Fruit fly (Drosophila melanogaster) whole organism, embryonic: ENCODE data around the gene Ir87a.

Experiments
- BtbVII ChIP-seq: fragments of 200-800 bp; sonication (Bioruptor generic); optimal IDR thresholded peaks from 3 replicates; lab custom pipeline; 2017; ENCODE audit warnings: missing biosample characterization, mild to moderate bottlenecking, missing genetic modification characterization
- CG10274 ChIP-seq: fragments of 200-800 bp; sonication (Bioruptor generic); optimal IDR thresholded peaks from 3 replicates; lab custom pipeline; 2017; ENCODE audit warnings: missing biosample characterization, mild to moderate bottlenecking, missing genetic modification characterization
- CG11504 ChIP-seq: fragments of 200-800 bp; sonication (Bioruptor generic); optimal IDR thresholded peaks from 3 replicates; lab custom pipeline; 2019; ENCODE audit warnings: missing biosample characterization, mild to moderate bottlenecking, missing genetic modification characterization, moderate library complexity
- CG13894 ChIP-seq: fragments of 200-800 bp; sonication (Bioruptor generic); optimal IDR thresholded peaks from 3 replicates; lab custom pipeline; 2018; ENCODE audit warnings: missing biosample characterization, mild to moderate bottlenecking, missing genetic modification characterization, moderate library complexity
- CG15269 ChIP-seq: fragments of 200-800 bp; sonication (Bioruptor generic); optimal IDR thresholded peaks from 2 replicates; lab custom pipeline; 2018; ENCODE audit warnings: missing biosample characterization, mild to moderate bottlenecking, missing genetic modification characterization, moderate library complexity
- CG15601 ChIP-seq: fragments of 200-800 bp; sonication (Bioruptor generic); optimal IDR thresholded peaks from 3 replicates; lab custom pipeline; 2019; ENCODE audit warnings: missing biosample characterization, mild to moderate bottlenecking, missing genetic modification characterization, moderate library complexity
- CG15696 ChIP-seq: fragments of 200-800 bp; sonication (Bioruptor generic); optimal IDR thresholded peaks from 2 replicates; lab custom pipeline; 2019; ENCODE audit warnings: missing biosample characterization, mild to moderate bottlenecking, missing genetic modification characterization, moderate library complexity
- CG16863 ChIP-seq: fragments of 200-800 bp; sonication (Bioruptor generic); optimal IDR thresholded peaks from 3 replicates; lab custom pipeline; 2016; ENCODE audit warnings: missing biosample characterization, missing genetic modification characterization
- CG17612 ChIP-seq: fragments of 200-800 bp; sonication (Bioruptor generic); IDR thresholded peaks from 2 replicates; pipeline ENCODE4 v1.3.6; 2022; ENCODE audit warnings: missing biosample characterization, missing genetic modification characterization
- CG17829 ChIP-seq: fragments of 200-800 bp; optimal IDR thresholded peaks from 2 replicates; lab custom pipeline; 2019; ENCODE audit warnings: missing biosample characterization, mild to moderate bottlenecking, missing genetic modification characterization, moderate library complexity
- CG18599 ChIP-seq: fragments of 200-800 bp; sonication (Bioruptor generic); optimal IDR thresholded peaks from 3 replicates; lab custom pipeline; 2017; ENCODE audit warnings: missing biosample characterization, missing genetic modification characterization, mild to moderate bottlenecking, moderate library complexity, missing genetic modification reagents
- CG2116 ChIP-seq: fragments of 200-800 bp; sonication (Bioruptor generic); optimal IDR thresholded peaks from 3 replicates; lab custom pipeline; 2018; ENCODE audit warnings: missing biosample characterization, mild to moderate bottlenecking, missing genetic modification characterization
- CG2202 ChIP-seq: fragments of 200-800 bp; sonication (Bioruptor generic); optimal IDR thresholded peaks from 2 replicates; lab custom pipeline; 2018; ENCODE audit warnings: missing biosample characterization, mild to moderate bottlenecking, missing genetic modification characterization
- CG32532 ChIP-seq: fragments of 200-800 bp; sonication (Bioruptor generic); IDR thresholded peaks from 2 replicates; pipeline ENCODE4 v1.3.6; 2022; ENCODE audit warnings: missing biosample characterization, missing genetic modification characterization
- CG34376 ChIP-seq: fragments of 200-800 bp; sonication (Bioruptor generic); optimal IDR thresholded peaks from 2 replicates; lab custom pipeline; 2018; ENCODE audit warnings: missing biosample characterization, mild to moderate bottlenecking, missing genetic modification characterization
- CG34422 ChIP-seq: fragments of 200-800 bp; sonication (Bioruptor generic); IDR thresholded peaks from 3 replicates; pipeline ENCODE4 v1.3.6; 2022; ENCODE audit warnings: missing biosample characterization, missing genetic modification characterization
- CG4360 ChIP-seq: fragments of 200-800 bp; sonication (Bioruptor generic); IDR thresholded peaks from 2 replicates; pipeline ENCODE4 v1.3.6; 2022; ENCODE audit warnings: missing biosample characterization, missing genetic modification characterization
- CG4854 ChIP-seq: fragments of 200-800 bp; sonication (Bioruptor generic); optimal IDR thresholded peaks from 2 replicates; lab custom pipeline; 2016; ENCODE audit warnings: missing biosample characterization, missing genetic modification characterization, inconsistent platforms
- CG6254 ChIP-seq: fragments of 200-800 bp; sonication (Bioruptor generic); optimal IDR thresholded peaks from 3 replicates; lab custom pipeline; 2017; ENCODE audit warnings: mild to moderate bottlenecking, missing biosample characterization, missing genetic modification reagents, missing genetic modification characterization
- CG8924 ChIP-seq: fragments of 200-800 bp; optimal IDR thresholded peaks from 3 replicates; lab custom pipeline; 2019; ENCODE audit warnings: missing biosample characterization, mild to moderate bottlenecking, missing genetic modification characterization, moderate library complexity
- D19A ChIP-seq: fragments of 200-800 bp; optimal IDR thresholded peaks from 3 replicates; lab custom pipeline; 2019; ENCODE audit warnings: missing biosample characterization, mild to moderate bottlenecking, missing genetic modification characterization, moderate library complexity
- Dip2 ChIP-seq: fragments of 200-800 bp; sonication (Bioruptor generic); IDR thresholded peaks from 2 replicates; pipeline ENCODE4 v1.3.6; 2022; ENCODE audit warnings: missing biosample characterization, missing genetic modification characterization
- Doc2 ChIP-seq: fragments of 200-800 bp; sonication (Bioruptor generic); IDR thresholded peaks from 2 replicates; pipeline ENCODE4 v1.3.6; 2022; ENCODE audit warnings: missing biosample characterization, missing genetic modification characterization
- Ets65A ChIP-seq: fragments of 200-800 bp; sonication (Bioruptor generic); peaks from one replicate; lab custom pipeline; 2016; ENCODE audit warnings: missing biosample characterization, missing genetic modification characterization
- Hr3 ChIP-seq: fragments of 200-800 bp; sonication (Bioruptor generic); optimal IDR thresholded peaks from 3 replicates; lab custom pipeline; 2016; ENCODE audit warnings: missing biosample characterization, missing genetic modification characterization
- Mrtf ChIP-seq: fragments of 200-800 bp; sonication (Bioruptor generic); IDR thresholded peaks from 3 replicates; pipeline ENCODE4 v1.3.6; 2022; ENCODE audit warnings: missing biosample characterization, missing genetic modification characterization
- NfI ChIP-seq: fragments of 200-800 bp; sonication (Bioruptor generic); optimal IDR thresholded peaks from 3 replicates; lab custom pipeline; 2018; ENCODE audit warnings: missing biosample characterization, mild to moderate bottlenecking, missing genetic modification characterization, moderate library complexity
- Optix ChIP-seq: fragments of 200-800 bp; sonication (Bioruptor generic); IDR thresholded peaks from 3 replicates; pipeline ENCODE4 v1.3.6; 2022; ENCODE audit warnings: missing biosample characterization, missing genetic modification characterization
- Sox100B ChIP-seq: fragments of 200-800 bp; sonication (Bioruptor generic); optimal IDR thresholded peaks from 3 replicates; lab custom pipeline; 2018; ENCODE audit warnings: missing biosample characterization, mild to moderate bottlenecking, missing genetic modification characterization
- Spps ChIP-seq: fragments of 200-800 bp; sonication (Bioruptor generic); optimal IDR thresholded peaks from 2 replicates; lab custom pipeline; 2018; ENCODE audit warnings: missing biosample characterization, mild to moderate bottlenecking, missing genetic modification characterization
- bcd ChIP-seq: fragments of 200-800 bp; sonication (Bioruptor generic); optimal IDR thresholded peaks from 2 replicates; lab custom pipeline; 2017; ENCODE audit warnings: missing biosample characterization, mild to moderate bottlenecking, missing genetic modification characterization
- crol ChIP-seq: fragments of 200-800 bp; sonication (Bioruptor generic); IDR thresholded peaks from 2 replicates; pipeline ENCODE4 v1.3.6; 2022; ENCODE audit warnings: missing biosample characterization, missing genetic modification characterization
- da ChIP-seq: fragments of 200-800 bp; sonication (Bioruptor generic); optimal IDR thresholded peaks from 2 replicates; lab custom pipeline; 2016; ENCODE audit warnings: missing biosample characterization, missing genetic modification characterization
- fd102C ChIP-seq: fragments of 200-800 bp; sonication (Bioruptor generic); optimal IDR thresholded peaks from 2 replicates; lab custom pipeline; 2018; ENCODE audit warnings: missing biosample characterization, mild to moderate bottlenecking, missing genetic modification characterization, moderate library complexity
- fu2 ChIP-seq: fragments of 200-800 bp; sonication (Bioruptor generic); optimal IDR thresholded peaks from 2 replicates; lab custom pipeline; 2016; ENCODE audit warnings: missing biosample characterization, missing genetic modification characterization
- gem ChIP-seq: fragments of 200-800 bp; sonication (Bioruptor generic); optimal IDR thresholded peaks from 2 replicates; lab custom pipeline; 2019; ENCODE audit warnings: missing biosample characterization, mild to moderate bottlenecking, missing genetic modification characterization, moderate library complexity
- insv ChIP-seq, 2 experiments: fragments of 200-800 bp; sonication (Bioruptor generic); optimal IDR thresholded peaks; 3 replicates each; lab custom pipeline; 2016 to 2018; ENCODE audit warnings: missing biosample characterization in 2 of 2, missing genetic modification characterization in 2 of 2
- jing ChIP-seq: fragments of 200-800 bp; sonication (Bioruptor generic); optimal IDR thresholded peaks from 2 replicates; lab custom pipeline; 2018; ENCODE audit warnings: missing biosample characterization, mild to moderate bottlenecking, missing genetic modification characterization
- lab ChIP-seq: fragments of 200-800 bp; sonication (Bioruptor generic); optimal IDR thresholded peaks from 3 replicates; lab custom pipeline; 2017; ENCODE audit warnings: missing biosample characterization, missing genetic modification characterization, mild to moderate bottlenecking, moderate library complexity, missing genetic modification reagents
- stwl ChIP-seq: fragments of 200-800 bp; sonication (Bioruptor generic); optimal IDR thresholded peaks from 3 replicates; lab custom pipeline; 2018; ENCODE audit warnings: missing biosample characterization, mild to moderate bottlenecking, missing genetic modification characterization, moderate library complexity
- unc-4 ChIP-seq: fragments of 200-800 bp; sonication (Bioruptor generic); IDR thresholded peaks from 2 replicates; pipeline ENCODE4 v1.3.6; 2022; ENCODE audit warnings: missing biosample characterization, missing genetic modification characterization; ENCODE audit not compliant: partially characterized antibody
- z ChIP-seq: fragments of 200-800 bp; sonication (Bioruptor generic); IDR thresholded peaks from 3 replicates; pipeline ENCODE4 v1.3.6; 2022; ENCODE audit warnings: missing biosample characterization, missing genetic modification characterization

Ir87a gene

DNA sequence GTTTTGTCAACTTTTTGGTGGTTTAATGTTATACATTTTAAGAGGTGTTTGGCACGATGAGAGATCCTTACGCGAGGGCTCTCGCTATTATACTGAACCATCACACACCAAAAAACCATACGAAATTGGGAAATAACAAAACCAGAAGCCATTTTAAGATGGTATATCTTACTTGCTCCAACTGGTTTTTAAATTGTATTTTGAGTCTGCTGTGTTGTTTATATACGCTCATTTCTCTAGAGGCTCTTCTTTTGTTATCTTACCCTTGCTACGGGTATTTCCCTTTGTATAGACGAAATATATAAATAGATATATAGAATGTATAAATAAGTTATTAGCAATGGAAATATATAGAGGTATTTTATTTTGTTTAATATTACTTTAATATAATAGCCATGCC, 13.2 kb upstream of the Ir87a start, which contains the start of gene yellow-e2:
Gene yellow-e2 (minus strand): TSS at position 101 of the 400 bp plus-strand sequence.
- TF ChIP-seq CG16863 (GFP tag; lab: Kevin White, UChicago) (no peak), gem (peak; percentile 29), jing (GFP tag; lab: Kevin White, UChicago) (no peak), CG15601 (tag; lab: Kevin White, UChicago) (no peak), CG10274 (GFP tag; lab: Kevin White, UChicago) (no peak), CG8924 (peak; percentile 27), CG2202 (tag; lab: Kevin White, UChicago) (no peak), D19A (tag; lab: Kevin White, UChicago) (peak; percentile 77), insv (GFP tag; optimal IDR thresholded peaks at IDR 0.05; lab: Kevin White, UChicago) (peak in 1 of 2 experiments; percentile 25), CG15269 (peak; percentile 23), CG11504 (peak; percentile 3), BtbVII (GFP tag; lab: Kevin White, UChicago) (no peak), Hr3 (no peak)

DNA sequence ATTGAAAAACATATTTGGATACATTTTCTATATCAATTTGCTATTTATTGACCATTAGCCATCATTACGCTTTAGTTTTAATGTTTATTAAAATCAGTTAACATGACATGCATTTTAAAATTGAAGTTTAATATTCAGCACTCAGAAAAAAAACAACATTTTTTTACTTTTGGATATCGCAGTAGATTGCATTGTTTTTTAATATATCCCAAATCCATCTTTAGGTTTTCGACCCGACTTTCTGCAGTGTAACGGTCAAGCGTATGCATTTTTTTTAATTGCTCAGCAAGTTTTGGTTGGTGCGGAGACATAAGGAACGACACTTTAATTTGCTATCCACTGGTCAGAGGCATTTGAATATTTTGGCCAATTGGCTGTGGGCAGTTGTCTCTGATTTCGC, 7.4 kb upstream of the Ir87a start:
- TF ChIP-seq fd102C (no peak), z (GFP tag; lab: Robert Waterston, UW) (no peak), NfI (GFP tag; lab: Kevin White, UChicago) (no peak), da (GFP tag; lab: Kevin White, UChicago) (no peak), Dip2 (GFP tag; lab: Robert Waterston, UW) (no peak), CG13894 (no peak), lab (no peak), CG4854 (no peak), CG17829 (no peak), unc-4 (GFP tag; lab: Robert Waterston, UW) (no peak), CG6254 (no peak), CG34376 (GFP tag; lab: Kevin White, UChicago) (no peak), CG18599 (no peak)

DNA sequence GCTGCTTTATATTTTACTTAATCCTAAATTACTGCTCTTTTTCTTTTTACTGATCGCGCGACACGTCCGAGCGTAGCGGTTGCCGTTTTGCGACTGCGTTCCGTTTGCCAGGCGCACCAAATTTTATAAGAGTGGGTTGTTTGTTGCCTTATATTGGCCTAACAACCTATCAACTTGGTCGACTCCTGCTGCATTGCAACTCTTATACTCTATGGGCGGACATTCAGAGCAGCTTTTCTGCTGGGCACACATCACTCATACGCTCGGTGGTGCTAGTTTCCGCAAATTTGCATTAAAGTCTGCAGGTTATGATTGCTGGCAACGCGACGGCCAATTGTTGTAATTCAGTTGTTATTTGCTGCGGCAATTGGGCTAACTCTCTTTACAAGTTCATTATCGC, 4.9 kb upstream of the Ir87a start, which contains the start of gene yellow-e:
Gene yellow-e (minus strand): TSS at position 101 of the 400 bp plus-strand sequence.
- no peak for TF ChIP-seq CG17612 (GFP tag; lab: Robert Waterston, UW)
- no peak for TF ChIP-seq fu2 (GFP tag; lab: Kevin White, UChicago)
- no peak for TF ChIP-seq Sox100B (GFP tag; lab: Kevin White, UChicago)
- no peak for TF ChIP-seq Mrtf (GFP tag; lab: Robert Waterston, UW)
- no peak for TF ChIP-seq Spps (tag; lab: Kevin White, UChicago)
- no peak for TF ChIP-seq Ets65A (GFP tag; lab: Kevin White, UChicago)
- TF ChIP-seq CG32532 (GFP tag; lab: Robert Waterston, UW): no peak
- TF ChIP-seq CG2116 (GFP tag; lab: Kevin White, UChicago): no peak
- no peak for TF ChIP-seq CG34422 (GFP tag; lab: Robert Waterston, UW)
- no peak for TF ChIP-seq stwl
- no peak for TF ChIP-seq bcd (GFP tag; lab: Kevin White, UChicago)
- no peak for TF ChIP-seq Optix (GFP tag; lab: Robert Waterston, UW)
- TF ChIP-seq Doc2: no peak
- no peak for TF ChIP-seq crol
- TF ChIP-seq CG15696 (tag; lab: Kevin White, UChicago): no peak
- no peak for TF ChIP-seq CG4360
